Worm (Caenorhabditis elegans) whole organism, midembryonic: Measurements from ENCODE around the gene T05C3.6.
"Not testable (repeated sequence)": the region's sequence is repeated elsewhere in the genome, so short reads cannot be mapped to it uniquely, and the experiment has no call there.

ENCODE experiments used
- T22C8.4 ChIP-seq: fragments of 200-800 bp; sonication (Bioruptor generic); IDR thresholded peaks from 2 replicates; pipeline ENCODE4 v1.3.6; 2022; ENCODE audit warnings: missing genetic modification characterization, missing compliant biosample characterization
- cog-1 ChIP-seq: sonication (generic microtip); optimal IDR thresholded peaks from 2 replicates; lab custom pipeline; 2016; ENCODE audit warnings: missing genetic modification characterization, missing compliant biosample characterization
- flt-1 ChIP-seq: fragments of 200-800 bp; sonication (Bioruptor generic); IDR thresholded peaks from 2 replicates; pipeline ENCODE4 v1.3.6; 2022; ENCODE audit warnings: missing genetic modification characterization, missing compliant biosample characterization
- klf-2 ChIP-seq: fragments of 200-800 bp; sonication (Bioruptor generic); conservative IDR thresholded peaks from 2 replicates; pipeline ENCODE4 v1.3.6; 2022; ENCODE audit warnings: missing genetic modification reagents, missing genetic modification characterization, missing compliant biosample characterization
- med-1 ChIP-seq: sonication (generic microtip); optimal IDR thresholded peaks from 2 replicates; lab custom pipeline; 2017; ENCODE audit warnings: missing genetic modification characterization, mild to moderate bottlenecking, missing compliant biosample characterization, antibody characterized with exemption, missing genetic modification reagents; ENCODE audit not compliant: insufficient read depth
- ref-1 ChIP-seq: fragments of 200-800 bp; sonication (Bioruptor generic); conservative IDR thresholded peaks from 2 replicates; pipeline ENCODE4 v1.3.6; 2022; ENCODE audit warnings: missing genetic modification reagents, missing genetic modification characterization, missing compliant biosample characterization
- tab-1 ChIP-seq: fragments of 200-800 bp; sonication (Bioruptor generic); IDR thresholded peaks from 2 replicates; pipeline ENCODE4 v1.3.6; 2022; ENCODE audit warnings: missing genetic modification characterization, missing compliant biosample characterization
- ztf-23 ChIP-seq: fragments of 200-800 bp; sonication (Bioruptor generic); IDR thresholded peaks from 2 replicates; pipeline ENCODE4 v1.3.6; 2022; ENCODE audit warnings: missing genetic modification reagents, missing genetic modification characterization, missing compliant biosample characterization
- ztf-29 ChIP-seq: fragments of 200-800 bp; sonication (Bioruptor generic); IDR thresholded peaks from 2 replicates; pipeline ENCODE4 v1.3.6; 2022; ENCODE audit warnings: missing genetic modification reagents, missing genetic modification characterization, missing compliant biosample characterization

The T05C3.6 gene

DNA sequence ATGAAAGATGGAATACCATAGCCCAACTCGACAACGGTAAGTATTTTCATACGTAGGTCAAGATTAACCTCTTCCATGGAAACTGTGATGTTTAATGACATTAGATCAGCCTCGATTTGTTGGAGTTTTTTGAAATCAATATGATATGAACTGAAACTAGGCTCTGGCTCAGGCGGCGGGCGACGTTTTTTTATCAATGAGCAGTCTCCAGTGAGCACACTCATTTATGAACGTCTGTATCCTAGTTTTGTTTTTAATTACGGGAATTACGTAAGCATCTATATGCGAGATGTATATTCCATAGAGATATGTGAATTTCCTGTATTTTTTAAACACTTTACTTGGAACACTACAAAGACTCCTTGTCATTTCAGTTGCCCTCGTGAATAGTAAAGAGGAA, 27.4 kb upstream of the T05C3.6 start, which contains the start of gene srg-67:
Gene srg-67, minus strand, starts transcription at position 101 of the 400 bp plus-strand sequence.
- TF ChIP-seq med-1 (GFP tag; lab: Kevin White, UChicago) (no peak), cog-1 (tag; lab: Kevin White, UChicago) (no peak), ztf-23 (GFP tag; lab: Robert Waterston, UW) (no peak), klf-2 (no peak)

DNA sequence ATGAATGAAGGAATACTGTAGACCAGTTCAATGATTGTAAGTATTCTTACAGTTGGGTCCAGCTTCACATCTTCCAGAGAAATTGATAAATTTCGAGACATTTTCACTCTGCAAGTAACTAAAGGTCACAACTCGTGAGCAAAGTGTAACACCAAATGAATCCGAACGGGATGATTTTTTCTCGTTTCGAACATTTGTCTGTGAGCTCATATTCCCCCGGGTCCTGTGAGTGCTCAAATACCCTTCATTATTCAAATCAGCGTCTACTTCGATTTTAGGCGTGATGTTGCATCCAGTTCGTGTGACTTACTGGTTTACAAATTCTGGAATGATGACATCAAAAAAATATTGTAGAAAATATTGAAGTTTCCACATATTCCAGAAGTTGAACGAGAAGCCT, 24.9 kb upstream of the T05C3.6 start, which contains the start of gene srg-68:
Gene srg-68, minus strand, starts transcription at position 101 of the 400 bp plus-strand sequence.
- TF ChIP-seq klf-2 (no peak), ztf-23 (GFP tag; lab: Robert Waterston, UW) (no peak), flt-1 (GFP tag; lab: Robert Waterston, UW) (no peak), tab-1 (GFP tag; lab: Robert Waterston, UW) (no peak), ref-1 (GFP tag; lab: Robert Waterston, UW) (no peak), ztf-29 (GFP tag; lab: Robert Waterston, UW) (no peak), cog-1 (tag; lab: Kevin White, UChicago) (no peak)

DNA sequence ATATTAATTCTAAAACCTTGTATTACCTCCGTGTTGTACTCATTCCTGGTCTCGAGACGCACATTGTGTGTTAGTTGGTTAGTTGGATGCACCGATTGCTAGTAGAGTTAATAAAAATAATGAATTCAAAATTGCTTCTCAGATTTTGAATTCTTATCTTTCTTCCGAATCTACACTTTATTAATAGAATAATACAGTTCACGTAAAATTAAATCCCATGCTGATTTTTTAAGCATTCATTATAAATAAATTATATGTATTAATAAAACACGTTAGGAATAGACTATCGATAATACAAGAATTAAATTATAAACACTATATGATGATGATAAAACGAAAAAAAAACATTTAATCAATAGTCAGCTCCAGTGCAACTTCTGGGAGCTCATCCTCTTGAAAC, 21.8 kb upstream of the T05C3.6 start, which contains the start of gene ZC317.6:
Gene ZC317.6, minus strand, starts transcription at position 101 of the 400 bp plus-strand sequence.
- TF ChIP-seq med-1 (GFP tag; lab: Kevin White, UChicago); ztf-29 (GFP tag; lab: Robert Waterston, UW); tab-1 (GFP tag; lab: Robert Waterston, UW): not testable (repeated sequence)

DNA sequence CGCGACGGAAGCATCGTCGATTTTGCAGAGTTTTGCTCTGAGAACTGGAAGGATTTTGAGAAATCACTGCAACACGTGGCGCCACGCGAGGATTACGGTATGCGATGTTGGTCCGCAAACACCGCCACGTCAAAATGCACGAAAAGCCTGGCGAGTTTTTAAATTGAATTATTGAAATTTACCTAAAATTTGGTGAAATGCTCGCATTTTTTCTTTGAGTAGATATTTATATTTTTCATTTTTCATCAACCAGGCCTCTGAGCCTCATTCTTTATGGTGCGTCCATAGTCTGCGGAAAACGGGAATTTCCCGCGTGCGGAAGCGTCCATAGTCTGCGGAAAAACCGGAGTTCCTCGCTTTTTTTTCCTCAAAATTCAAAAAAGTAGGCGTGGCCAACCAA, 19.3 kb upstream of the T05C3.6 start, which contains the start of gene ZC317.7:
Gene ZC317.7, minus strand, starts transcription at position 101 of the 400 bp plus-strand sequence.
- not testable (repeated sequence) for TF ChIP-seq T22C8.4; tab-1 (GFP tag; lab: Robert Waterston, UW); ztf-29 (GFP tag; lab: Robert Waterston, UW)

DNA sequence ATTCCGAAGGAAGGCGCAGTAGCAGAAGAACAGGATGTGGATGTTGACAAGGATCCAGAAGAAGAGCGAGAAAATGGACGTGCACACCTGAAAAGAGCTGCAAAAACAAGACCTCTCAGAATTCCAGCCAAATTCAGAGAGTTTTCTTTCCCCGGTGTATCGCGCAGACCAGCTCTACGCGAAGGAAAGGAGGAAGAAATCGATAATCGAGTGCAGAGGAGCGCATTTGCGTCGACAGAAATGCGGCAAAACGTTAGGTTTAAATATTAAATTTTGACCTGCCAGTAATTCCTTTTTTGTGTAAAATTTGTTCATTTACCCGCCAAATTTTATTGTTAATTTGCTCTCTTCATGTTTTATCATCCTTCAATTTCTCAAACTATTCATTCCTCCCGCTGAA, 12.5 kb upstream of the T05C3.6 start:
- no peak for TF ChIP-seq ref-1 (GFP tag; lab: Robert Waterston, UW)
- TF ChIP-seq T22C8.4: peak; percentile 76
- TF ChIP-seq flt-1 (GFP tag; lab: Robert Waterston, UW): no peak

DNA sequence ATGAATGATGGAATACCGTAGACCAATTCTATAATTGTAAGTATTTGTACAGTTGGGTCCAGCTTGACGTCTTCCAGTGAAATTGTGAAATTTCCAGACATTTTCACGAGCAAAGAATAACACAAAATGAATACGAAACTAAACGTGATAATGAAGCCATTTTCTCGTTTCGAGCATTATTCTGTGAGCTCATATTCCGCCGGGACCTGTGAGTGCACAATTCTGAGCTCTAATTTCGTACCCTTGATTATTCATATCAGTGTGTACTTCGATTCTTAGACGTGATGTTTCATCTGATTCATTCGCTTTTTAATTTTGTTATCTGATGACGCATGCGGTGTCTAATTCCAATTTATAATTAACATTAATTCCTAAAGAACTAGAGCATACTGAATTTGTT, 7.9 kb upstream of the T05C3.6 start, which contains the start of gene srg-66:
Gene srg-66, minus strand, starts transcription at position 101 of the 400 bp plus-strand sequence.
- TF ChIP-seq ref-1 (GFP tag; lab: Robert Waterston, UW): no peak
- TF ChIP-seq med-1 (GFP tag; lab: Kevin White, UChicago): no peak
- TF ChIP-seq ztf-29 (GFP tag; lab: Robert Waterston, UW): no peak
- no peak for TF ChIP-seq cog-1 (tag; lab: Kevin White, UChicago)
- no peak for TF ChIP-seq tab-1 (GFP tag; lab: Robert Waterston, UW)
- TF ChIP-seq flt-1 (GFP tag; lab: Robert Waterston, UW): no peak
- no peak for TF ChIP-seq ztf-23 (GFP tag; lab: Robert Waterston, UW)
- no peak for TF ChIP-seq klf-2
- no peak for TF ChIP-seq T22C8.4

DNA sequence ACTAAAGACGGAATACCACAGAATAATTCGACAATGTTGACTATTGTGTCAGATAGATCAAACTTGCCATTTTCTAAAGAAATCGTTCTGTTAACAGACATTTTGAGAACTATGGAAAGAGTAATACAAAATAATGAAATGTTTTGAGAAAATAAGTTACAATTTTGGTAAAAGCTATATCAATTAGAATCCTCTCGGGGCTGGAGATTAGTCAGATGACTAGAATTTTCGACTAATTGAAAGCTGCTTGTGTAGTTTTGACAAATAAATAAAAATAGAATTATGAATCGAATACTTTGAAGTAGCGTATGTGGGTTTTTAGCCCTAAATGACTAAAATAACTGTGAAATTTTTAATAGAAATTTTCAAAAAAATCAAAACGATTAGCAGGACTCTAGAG, 5.4 kb upstream of the T05C3.6 start, which contains the start of gene srg-65:
Gene srg-65, minus strand, starts transcription at position 101 of the 400 bp plus-strand sequence.
- no peak for TF ChIP-seq flt-1 (GFP tag; lab: Robert Waterston, UW)
- TF ChIP-seq cog-1 (tag; lab: Kevin White, UChicago): no peak
- TF ChIP-seq tab-1 (GFP tag; lab: Robert Waterston, UW): no peak
- TF ChIP-seq T22C8.4: no peak
- no peak for TF ChIP-seq ref-1 (GFP tag; lab: Robert Waterston, UW)
- no peak for TF ChIP-seq ztf-23 (GFP tag; lab: Robert Waterston, UW)
- no peak for TF ChIP-seq ztf-29 (GFP tag; lab: Robert Waterston, UW)
- TF ChIP-seq med-1 (GFP tag; lab: Kevin White, UChicago): no peak
- no peak for TF ChIP-seq klf-2

DNA sequence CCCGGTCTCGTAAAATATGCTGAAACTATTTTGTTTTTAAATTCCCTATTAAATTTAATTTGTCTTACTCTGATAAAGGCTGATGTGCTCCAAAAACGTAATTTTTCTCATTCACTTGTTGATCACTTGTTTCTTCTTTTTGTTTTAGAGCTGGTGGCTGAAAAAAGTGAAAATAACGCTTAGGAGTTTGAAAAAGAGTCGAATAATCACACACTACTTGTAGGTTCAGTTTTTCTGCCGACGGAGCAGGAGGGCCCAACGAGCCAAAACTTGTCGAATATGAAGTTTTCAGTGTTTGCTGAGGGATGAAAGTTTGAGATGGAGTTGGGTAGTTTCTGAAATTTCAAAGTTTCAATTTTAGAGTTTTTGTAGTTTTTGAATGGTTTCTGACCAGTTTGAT, 3.1 kb upstream of the T05C3.6 start:
- no peak for TF ChIP-seq med-1 (GFP tag; lab: Kevin White, UChicago)

DNA sequence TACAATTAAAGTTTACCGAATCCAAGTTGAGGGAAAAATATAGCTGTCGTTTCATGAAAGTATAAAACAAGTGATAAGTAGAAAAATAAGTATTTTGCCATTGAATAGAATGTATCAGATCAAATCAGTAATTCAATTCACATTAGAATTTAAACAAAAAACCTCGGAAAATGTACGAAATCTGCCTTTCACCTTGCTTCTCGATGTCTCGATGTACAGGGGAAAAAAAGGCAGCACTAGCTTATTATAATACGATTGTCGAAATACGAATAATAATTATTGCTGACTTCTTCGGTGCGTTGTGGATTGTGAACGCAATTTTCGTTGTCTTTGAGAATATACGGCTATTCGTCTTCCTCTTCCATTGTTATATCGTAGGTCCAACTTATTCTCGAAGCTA, 1.5 kb upstream of the T05C3.6 start, which contains the start of gene grl-18:
Gene grl-18, minus strand, starts transcription at position 101 of the 400 bp plus-strand sequence.
- TF ChIP-seq tab-1 (GFP tag; lab: Robert Waterston, UW): no peak
- TF ChIP-seq klf-2: no peak
- no peak for TF ChIP-seq ref-1 (GFP tag; lab: Robert Waterston, UW)
- no peak for TF ChIP-seq flt-1 (GFP tag; lab: Robert Waterston, UW)
- TF ChIP-seq med-1 (GFP tag; lab: Kevin White, UChicago): no peak
- no peak for TF ChIP-seq ztf-23 (GFP tag; lab: Robert Waterston, UW)
- TF ChIP-seq ztf-29 (GFP tag; lab: Robert Waterston, UW): no peak
- no peak for TF ChIP-seq T22C8.4
- no peak for TF ChIP-seq cog-1 (tag; lab: Kevin White, UChicago)

DNA sequence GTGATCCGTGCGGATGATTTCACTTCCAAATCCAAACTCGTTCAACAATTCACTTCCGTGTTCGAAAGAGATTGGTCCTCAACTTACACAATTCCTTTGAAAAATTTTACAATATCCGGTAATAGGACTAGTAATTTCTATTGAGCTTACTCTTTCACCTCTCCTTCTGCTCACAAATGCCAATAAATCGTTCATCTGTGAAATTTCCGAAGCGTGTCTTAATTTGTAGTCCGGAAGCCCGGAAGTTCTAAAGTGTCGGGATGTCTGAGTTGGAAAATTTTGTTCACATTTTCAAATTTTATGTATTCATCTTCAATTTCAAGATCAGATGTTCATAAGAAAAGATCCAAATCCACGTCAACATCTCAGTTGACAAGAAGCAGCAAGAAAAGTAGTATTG, 3.2 kb downstream of the T05C3.6 start, which contains the start of gene T05C3.2:
Gene T05C3.2, plus strand, starts transcription at position 301 of the 400 bp plus-strand sequence.
- TF ChIP-seq flt-1 (GFP tag; lab: Robert Waterston, UW) (no peak), tab-1 (GFP tag; lab: Robert Waterston, UW) (no peak)

DNA sequence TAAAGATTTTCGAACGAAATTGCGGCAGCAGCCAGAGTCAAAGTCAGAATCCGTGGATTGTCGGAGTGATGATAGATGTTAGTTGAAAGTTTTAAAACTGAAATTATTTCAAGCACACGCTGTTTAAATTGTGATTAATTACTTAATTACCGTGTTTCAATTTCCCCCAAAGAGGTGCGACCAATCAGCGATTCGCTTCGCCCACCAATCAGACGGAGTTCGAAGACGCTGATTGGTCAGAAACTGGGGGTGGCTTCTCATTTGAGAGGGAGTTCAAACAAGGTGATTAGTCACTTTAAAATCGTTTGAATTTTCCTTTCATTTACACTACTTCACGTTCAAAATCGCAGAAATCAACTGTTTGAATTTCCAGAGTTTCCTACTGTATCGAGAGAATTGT, 9.2 kb downstream of the T05C3.6 start:
- TF ChIP-seq T22C8.4: no peak
- no peak for TF ChIP-seq med-1 (GFP tag; lab: Kevin White, UChicago)
- no peak for TF ChIP-seq cog-1 (tag; lab: Kevin White, UChicago)
- no peak for TF ChIP-seq tab-1 (GFP tag; lab: Robert Waterston, UW)
- TF ChIP-seq ztf-23 (GFP tag; lab: Robert Waterston, UW): no peak
- no peak for TF ChIP-seq ref-1 (GFP tag; lab: Robert Waterston, UW)
- TF ChIP-seq klf-2: no peak
- TF ChIP-seq flt-1 (GFP tag; lab: Robert Waterston, UW): no peak
- no peak for TF ChIP-seq ztf-29 (GFP tag; lab: Robert Waterston, UW)
